Worm (Caenorhabditis elegans) whole organism, dauer: ENCODE measurements around the gene F27E5.7.

Experiments used
- unc-62 ChIP-seq: sonication (generic microtip); optimal IDR thresholded peaks from 2 replicates; lab custom pipeline; 2017; ENCODE audit warnings: missing biosample characterization, missing genetic modification reagents, missing genetic modification characterization

Gene F27E5.7

ce11 chrII:10122465-10122864 is at the start of gene F27E5.7:
F27E5.7 (plus strand) TSS chrII:10122765.
- TF ChIP-seq unc-62 (GFP tag; lab: Kevin White, UChicago), result no peak

DNA sequence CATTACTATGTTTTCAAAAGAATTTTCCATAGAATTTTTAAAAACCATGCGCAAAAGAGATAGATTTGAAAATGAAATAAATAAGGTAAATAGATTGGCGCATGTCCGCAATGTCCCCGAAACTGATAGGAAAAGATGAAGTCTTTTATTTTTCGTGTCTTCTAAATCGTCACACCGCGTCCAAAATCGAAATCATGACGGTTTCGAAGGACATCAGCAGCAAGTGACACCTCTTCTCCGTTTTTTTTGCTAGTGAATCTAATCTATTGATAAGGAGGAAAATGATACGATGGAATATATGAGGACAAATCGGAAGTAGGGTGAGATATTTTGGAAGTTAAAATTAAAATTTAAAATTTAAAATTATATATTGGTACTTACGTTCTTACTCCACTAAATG is 48.6 kb upstream of the F27E5.7 start:
- no peak for TF ChIP-seq unc-62 (GFP tag; lab: Kevin White, UChicago)

DNA sequence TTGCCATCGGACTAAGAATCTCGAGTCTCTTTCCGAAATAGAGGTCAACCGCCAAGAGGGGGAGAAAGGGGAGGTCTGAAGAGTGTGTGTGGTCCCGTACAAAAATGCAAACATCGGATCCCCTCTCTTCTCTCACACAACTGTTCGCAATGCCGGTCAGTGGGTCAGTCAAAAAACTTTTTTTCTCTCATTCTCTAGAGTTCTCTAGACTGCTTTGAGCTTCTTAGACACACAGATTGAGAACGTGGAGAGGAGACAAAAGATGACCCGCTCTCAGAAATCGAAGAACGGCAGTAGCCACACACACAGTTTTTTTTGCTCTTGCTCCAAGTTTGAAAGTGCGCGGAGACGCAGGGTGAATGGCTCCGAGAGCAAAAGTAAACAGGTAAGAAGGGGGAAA is 46.8 kb upstream of the F27E5.7 start:
- TF ChIP-seq unc-62 (GFP tag; lab: Kevin White, UChicago), result no peak

ce11 chrII:10084482-10084881 is 38.1 kb upstream of the F27E5.7 start:
- TF ChIP-seq unc-62 (GFP tag; lab: Kevin White, UChicago), result no peak

DNA sequence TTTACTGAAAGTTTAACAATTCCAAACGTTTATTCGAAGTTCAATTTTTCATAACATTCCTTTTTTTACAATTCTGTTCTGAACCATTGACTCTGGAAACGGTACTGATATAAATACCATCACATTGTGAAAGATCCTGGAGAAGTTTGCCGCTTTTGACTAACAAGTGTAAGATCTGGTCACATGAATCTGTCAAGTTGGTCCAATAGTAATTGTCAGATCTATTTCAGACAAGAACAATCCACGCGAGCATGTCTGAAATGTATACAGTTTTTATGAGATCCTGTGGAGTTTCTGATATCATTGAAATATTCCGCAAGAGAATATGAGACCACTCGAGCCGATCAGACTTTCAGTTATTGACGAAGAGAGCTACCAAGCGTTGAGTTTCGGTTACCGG is 29.4 kb upstream of the F27E5.7 start:
- no peak for TF ChIP-seq unc-62 (GFP tag; lab: Kevin White, UChicago)

- no peak for TF ChIP-seq unc-62 (GFP tag; lab: Kevin White, UChicago)
These were observed 28.2 kb upstream of the F27E5.7 start, which contains the start of gene lact-2 for ce11 chrII:10094190-10094923. lact-2 (plus strand) TSS chrII:10094873.

ce11 chrII:10095224-10095623 is 27.3 kb upstream of the F27E5.7 start:
- TF ChIP-seq unc-62 (GFP tag; lab: Kevin White, UChicago), result no peak

DNA sequence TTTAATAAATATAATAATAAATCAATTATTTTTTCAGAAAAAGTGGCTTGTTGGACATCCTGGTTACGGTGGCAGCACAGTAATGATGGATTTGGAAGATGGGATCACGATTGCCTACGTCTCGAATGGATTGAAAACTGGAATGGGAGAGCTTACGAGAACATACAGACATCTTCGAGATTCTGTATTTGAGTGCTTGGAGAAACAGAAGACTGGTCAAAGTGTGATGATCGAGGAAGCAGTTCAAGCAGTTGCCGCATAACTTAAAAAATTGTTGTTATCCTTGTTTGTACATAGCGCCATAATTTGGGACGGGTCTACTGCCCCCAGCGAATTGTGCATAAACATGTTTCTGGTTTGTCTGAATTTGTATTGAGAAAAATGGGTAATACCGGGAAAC is 24.1 kb upstream of the F27E5.7 start:
- no peak for TF ChIP-seq unc-62 (GFP tag; lab: Kevin White, UChicago)

DNA sequence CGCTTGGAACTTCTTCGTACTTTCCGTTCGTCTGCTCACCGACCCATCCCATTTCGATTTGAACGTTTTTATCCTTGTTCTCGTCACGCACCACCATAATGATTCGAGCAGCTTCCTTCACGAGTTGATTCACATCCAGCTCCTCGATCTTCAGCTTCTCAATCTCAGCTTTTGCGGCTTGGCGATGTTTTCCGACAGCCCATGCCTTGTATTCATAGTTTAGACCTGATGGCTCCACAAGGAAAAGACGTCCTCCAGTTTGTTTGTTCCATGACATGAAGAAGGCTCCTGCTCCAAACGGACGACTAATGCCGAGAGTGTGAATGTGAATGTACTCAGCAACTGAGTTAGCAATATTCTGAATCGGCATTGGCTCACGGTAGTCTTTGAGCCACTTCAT is 23.5 kb upstream of the F27E5.7 start:
- no peak for TF ChIP-seq unc-62 (GFP tag; lab: Kevin White, UChicago)

DNA sequence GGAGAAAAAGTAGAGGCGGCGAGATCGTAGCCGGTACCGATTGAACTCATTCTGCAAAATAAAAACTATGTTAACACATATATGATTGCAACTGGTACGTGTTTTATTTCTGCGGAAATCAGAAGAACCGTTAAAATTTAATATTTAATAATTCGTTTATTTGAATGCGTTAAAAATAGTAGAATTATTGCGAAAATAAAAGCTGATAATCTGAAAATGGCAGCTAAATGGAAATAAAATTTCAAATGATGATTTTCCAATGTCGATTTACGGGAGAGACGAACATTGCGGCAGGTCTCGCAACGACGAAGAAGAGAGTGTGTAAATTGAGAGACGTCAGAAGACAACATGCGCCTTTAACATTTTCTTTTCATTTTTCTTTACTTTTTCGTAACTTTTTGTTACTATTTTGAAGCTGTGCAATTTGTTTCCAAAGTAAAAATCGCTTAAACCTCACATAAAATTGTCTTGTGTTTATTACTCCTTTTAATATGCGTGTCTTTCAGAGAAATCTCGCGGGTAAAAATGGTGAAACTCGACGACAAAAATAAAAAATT is 22.7 kb upstream of the F27E5.7 start, which contains the start of the genes pas-7 and puf-12:
TSS of gene pas-7 (minus strand) at position 51 of the 557 bp plus-strand sequence.
TSS of gene puf-12 (plus strand) at position 507 of the 557 bp plus-strand sequence.
- TF ChIP-seq unc-62 (GFP tag; lab: Kevin White, UChicago), result no peak

ce11 chrII:10103212-10103611 is 19.4 kb upstream of the F27E5.7 start:
- TF ChIP-seq unc-62 (GFP tag; lab: Kevin White, UChicago), result no peak

DNA sequence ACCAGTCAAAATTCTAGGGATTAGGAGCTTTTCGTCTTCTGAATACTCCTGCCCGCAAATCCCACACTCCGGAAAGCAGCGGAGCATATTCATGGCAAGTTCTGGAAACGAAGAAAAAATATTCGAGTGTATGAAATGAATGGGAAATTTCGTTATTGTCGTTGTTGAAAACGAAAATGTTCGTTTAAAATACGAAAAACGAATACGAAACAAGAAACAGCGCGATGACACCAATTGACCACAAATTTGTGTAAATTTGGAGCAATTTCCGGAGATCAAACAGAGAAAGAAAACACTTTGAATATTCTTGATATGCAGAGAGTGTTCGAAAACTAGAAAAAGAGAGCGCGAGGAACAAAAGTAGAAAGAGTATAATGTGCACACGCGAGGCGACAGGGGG is 17.0 kb upstream of the F27E5.7 start, which contains the start of gene ZK945.4:
TSS of gene ZK945.4 (minus strand) at position 101 of the 400 bp plus-strand sequence.
- no peak for TF ChIP-seq unc-62 (GFP tag; lab: Kevin White, UChicago)

DNA sequence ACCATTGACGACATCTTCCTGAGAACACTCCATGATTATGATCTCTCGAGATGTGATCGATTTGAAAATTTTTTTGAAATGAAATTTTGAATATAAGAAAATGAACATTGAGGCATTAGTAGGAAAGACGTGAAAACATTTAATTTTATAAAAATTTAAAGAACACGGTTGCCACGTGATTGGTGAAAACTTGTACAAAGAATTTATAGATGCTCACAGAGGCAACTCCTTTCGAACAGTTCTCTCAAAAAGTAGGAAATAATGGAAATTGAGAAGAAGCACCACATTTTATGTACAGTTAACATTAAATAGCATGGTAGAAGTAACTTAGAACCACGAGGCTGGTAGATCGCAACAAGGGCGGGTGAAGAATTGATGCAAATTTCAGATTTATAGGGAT is 15.7 kb upstream of the F27E5.7 start, which contains the start of gene ZK945.6:
TSS of gene ZK945.6 (minus strand) at position 101 of the 400 bp plus-strand sequence.
- TF ChIP-seq unc-62 (GFP tag; lab: Kevin White, UChicago), result no peak

DNA sequence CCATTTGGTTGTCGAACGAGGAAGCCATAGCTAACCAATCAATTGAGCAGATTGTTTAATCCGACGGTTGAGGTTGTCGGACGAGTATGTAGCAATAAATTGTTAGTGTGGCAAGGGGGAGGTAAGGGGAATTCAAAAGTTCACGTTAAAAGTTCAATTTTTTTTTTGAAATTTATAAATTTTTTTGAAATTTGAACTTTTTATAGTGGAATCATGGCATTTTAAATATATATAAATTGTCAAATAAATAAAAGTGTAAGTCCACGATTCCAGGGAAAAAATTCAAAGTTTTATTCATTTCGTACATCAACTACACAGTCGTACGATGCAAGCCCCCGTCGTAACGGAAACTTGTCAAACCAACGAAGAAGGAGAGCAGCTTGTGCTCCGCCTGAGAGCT is 14.2 kb upstream of the F27E5.7 start, which contains the start of the genes ZK945.7 and ZK945.8:
TSS of gene ZK945.7 (minus strand) at position 101 of the 400 bp plus-strand sequence.
TSS of gene ZK945.8 (plus strand) at position 275 of the 400 bp plus-strand sequence.
- no peak for TF ChIP-seq unc-62 (GFP tag; lab: Kevin White, UChicago)

DNA sequence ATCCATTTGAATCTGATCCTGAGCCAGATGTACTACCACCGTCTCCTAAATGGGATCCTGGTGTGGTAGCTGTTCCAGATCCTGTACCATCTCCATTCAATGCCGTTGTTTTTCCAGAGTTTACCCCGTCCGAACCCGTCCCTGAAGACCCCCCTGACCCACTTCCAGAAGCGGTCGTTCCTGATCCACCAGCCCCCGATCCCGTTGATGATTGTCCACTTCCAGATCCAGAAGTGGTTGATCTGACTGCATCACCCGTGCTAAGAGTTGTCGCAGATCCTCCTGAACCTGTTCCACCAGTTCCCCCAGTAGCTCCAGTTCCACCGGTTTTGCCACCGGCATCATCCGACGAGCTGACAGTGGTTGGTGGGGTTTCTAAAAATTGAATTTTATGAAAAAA is 5.9 kb upstream of the F27E5.7 start:
- TF ChIP-seq unc-62 (GFP tag; lab: Kevin White, UChicago), result no peak

DNA sequence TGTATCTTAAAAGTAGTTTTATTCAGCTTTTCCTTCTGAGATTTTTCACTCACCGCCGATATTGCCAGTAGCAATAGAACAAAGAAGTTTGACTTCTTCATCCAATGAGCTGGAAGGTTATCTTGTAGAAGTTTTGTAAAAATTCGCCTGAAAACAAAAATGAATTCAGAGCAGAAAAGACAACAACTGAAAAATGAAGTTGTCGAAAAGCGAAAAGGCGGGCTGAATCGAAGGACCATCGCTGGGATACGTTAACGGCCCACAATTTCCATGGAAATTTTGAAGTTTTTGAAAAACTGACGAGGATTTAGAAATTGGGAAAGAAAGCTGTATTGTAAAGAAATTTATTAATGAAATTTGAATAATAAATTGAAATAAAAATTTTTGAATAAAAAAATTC is 840 bp upstream of the F27E5.7 start, which contains the start of gene lov-1:
TSS of gene lov-1 (minus strand) at position 101 of the 400 bp plus-strand sequence.
- no peak for TF ChIP-seq unc-62 (GFP tag; lab: Kevin White, UChicago)
